Fruit fly (Drosophila melanogaster): Measurements from ENCODE around the gene sinah.

DNA sequence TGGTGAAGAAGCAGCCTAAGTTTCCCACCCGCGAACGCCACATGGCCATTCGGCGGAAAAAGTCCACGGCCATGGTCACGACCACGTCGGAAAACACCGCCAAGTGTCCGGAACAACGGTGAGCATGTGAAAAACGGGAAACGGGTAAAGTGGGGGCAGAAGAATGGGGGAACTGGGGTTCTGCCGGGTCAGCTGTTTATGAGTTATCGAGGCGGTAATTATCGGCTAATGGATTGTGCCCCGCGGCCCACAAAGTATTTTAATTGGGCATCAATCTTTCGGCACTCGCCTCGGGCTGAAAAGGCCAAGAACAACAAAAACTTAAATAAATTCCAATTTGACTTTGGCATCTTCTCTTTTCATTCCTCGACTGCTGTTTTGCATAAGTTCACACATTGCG, 28.4 kb downstream of the sinah start:
- no peak for TF ChIP-seq Doc3 (GFP tag; IDR thresholded peaks at IDR 0.05; ENCODE audit: partially characterized antibody)
- no peak for TF ChIP-seq Dip2 (GFP tag; IDR thresholded peaks at IDR 0.05)
- no peak for TF ChIP-seq CG43689 (GFP tag; IDR thresholded peaks at IDR 0.05)
- no peak for TF ChIP-seq cg (GFP tag; optimal IDR thresholded peaks at IDR 0.05)
- peak; percentile 67 for TF ChIP-seq abd-A (tag; optimal IDR thresholded peaks at IDR 0.05)
- TF ChIP-seq peb (GFP tag; IDR thresholded peaks at IDR 0.05), result no peak
- TF ChIP-seq sc (optimal IDR thresholded peaks at IDR 0.05), result no peak
- TF ChIP-seq sc (GFP tag; optimal IDR thresholded peaks at IDR 0.05), result no peak
- TF ChIP-seq pros (GFP tag; optimal IDR thresholded peaks at IDR 0.05), result no peak
- no peak for TF ChIP-seq CG11085 (GFP tag; IDR thresholded peaks at IDR 0.05)
- TF ChIP-seq pan (optimal IDR thresholded peaks at IDR 0.05), result no peak
- no peak for TF ChIP-seq pan (GFP tag; optimal IDR thresholded peaks at IDR 0.05 in 1 of 2, IDR thresholded peaks at IDR 0.05 in 1 of 2)
